Worm (Caenorhabditis elegans) whole organism, young adult: Measurements from ENCODE around the gene glb-16.

Experiments
- ets-4 ChIP-seq: fragments of 200-800 bp; sonication (Bioruptor generic); optimal IDR thresholded peaks from 2 replicates; lab custom pipeline; 2018; ENCODE audit warnings: mild to moderate bottlenecking, missing genetic modification characterization, missing compliant biosample characterization
- madf-3 ChIP-seq: fragments of 200-800 bp; sonication (Bioruptor generic); IDR thresholded peaks from 2 replicates; pipeline ENCODE4 v1.3.6; 2022; ENCODE audit warnings: missing genetic modification reagents, missing genetic modification characterization, missing compliant biosample characterization
- nfyb-1 ChIP-seq: fragments of 200-800 bp; sonication (Bioruptor generic); IDR thresholded peaks from 2 replicates; pipeline ENCODE4 v1.3.6; 2022; ENCODE audit warnings: missing genetic modification reagents, missing genetic modification characterization, missing compliant biosample characterization
- nhr-179 ChIP-seq: sonication (generic microtip); optimal IDR thresholded peaks from 2 replicates; lab custom pipeline; 2016; ENCODE audit warnings: mild to moderate bottlenecking, missing genetic modification characterization, missing compliant biosample characterization
- pha-4 ChIP-seq: fragments of 150-350 bp; sonication (generic microtip); optimal IDR thresholded peaks from 2 replicates; lab custom pipeline; 2014; ENCODE audit warnings: missing biosample characterization, missing genetic modification reagents, missing genetic modification characterization
- repo-1 ChIP-seq: sonication (generic microtip); optimal IDR thresholded peaks from 2 replicates; lab custom pipeline; 2017; ENCODE audit warnings: mild to moderate bottlenecking, missing genetic modification characterization, missing compliant biosample characterization
- snpc-4 ChIP-seq, 5 experiments: fragments of 150-350 bp in 1 of 5; sonication (generic microtip) in 4 of 5; optimal IDR thresholded peaks; 2 replicates each; lab custom pipeline; 2014 to 2018; ENCODE audit warnings: missing genetic modification characterization in 5 of 5, missing biosample characterization in 3 of 5, antibody characterized with exemption in 2 of 5, mild to moderate bottlenecking in 2 of 5, missing compliant biosample characterization in 2 of 5, missing genotype in 2 of 5, moderate library complexity in 2 of 5, missing genetic modification reagents in 1 of 5
- tbp1 ChIP-seq: fragments of 200-800 bp; sonication (Bioruptor generic); optimal IDR thresholded peaks from 2 replicates; lab custom pipeline; 2018; ENCODE audit warnings: mild to moderate bottlenecking, missing genetic modification characterization, missing compliant biosample characterization
- unc-62 ChIP-seq: fragments of 150-350 bp; optimal IDR thresholded peaks from 2 replicates; lab custom pipeline; 2014; ENCODE audit warnings: missing biosample characterization, missing genetic modification reagents, missing genetic modification characterization

- TF ChIP-seq nhr-179 (no peak), pha-4 (tag; lab: Kevin White, UChicago) (no peak), ets-4 (GFP tag; lab: Kevin White, UChicago) (no peak), repo-1 (tag; lab: Kevin White, UChicago) (no peak), unc-62 (GFP tag; lab: Kevin White, UChicago) (no peak), nfyb-1 (GFP tag; lab: Robert Waterston, UW) (no peak), madf-3 (no peak), tbp1 (GFP tag; lab: Kevin White, UChicago) (no peak), snpc-4 (GFP tag; optimal IDR thresholded peaks at IDR 0.05; lab: Kevin White, UChicago) (no peak), snpc-4 (tag; optimal IDR thresholded peaks at IDR 0.05; lab: Kevin White, UChicago) (no peak)
These were observed 27.2 kb downstream of the glb-16 start for ce11 chrX:7512714-7513113.
